Fruit fly (Drosophila melanogaster) whole organism, embryonic: Measurements from ENCODE around the gene Ant2.
A peak's percentile ranks its signal among the peaks of the same experiment; 100 is the strongest.

Source experiments
- B-H1 ChIP-seq: fragments of 200-800 bp; sonication (Bioruptor generic); IDR thresholded peaks from 3 replicates; pipeline ENCODE4 v1.3.6; 2022; ENCODE audit warnings: missing biosample characterization, missing genetic modification characterization
- BtbVII ChIP-seq: fragments of 200-800 bp; sonication (Bioruptor generic); optimal IDR thresholded peaks from 3 replicates; lab custom pipeline; 2017; ENCODE audit warnings: missing biosample characterization, mild to moderate bottlenecking, missing genetic modification characterization
- CG11247 ChIP-seq: fragments of 200-800 bp; sonication (Bioruptor generic); IDR thresholded peaks from 2 replicates; pipeline ENCODE4 v1.3.6; 2022; ENCODE audit warnings: missing biosample characterization, missing genetic modification characterization
- CG11398 ChIP-seq: fragments of 200-800 bp; sonication (Bioruptor generic); optimal IDR thresholded peaks from 2 replicates; lab custom pipeline; 2016; ENCODE audit warnings: missing biosample characterization, missing genetic modification characterization
- CG12104 ChIP-seq: fragments of 200-800 bp; sonication (Bioruptor generic); optimal IDR thresholded peaks from 3 replicates; lab custom pipeline; 2016; ENCODE audit warnings: missing biosample characterization, missing genetic modification characterization
- CG12155 ChIP-seq: fragments of 200-800 bp; sonication (Bioruptor generic); optimal IDR thresholded peaks from 3 replicates; lab custom pipeline; 2016; ENCODE audit warnings: missing biosample characterization, missing genetic modification characterization
- CG12299 ChIP-seq: fragments of 200-800 bp; sonication (Bioruptor generic); optimal IDR thresholded peaks from 2 replicates; lab custom pipeline; 2018; ENCODE audit warnings: missing biosample characterization, mild to moderate bottlenecking, missing genetic modification characterization
- CG13287 ChIP-seq: fragments of 200-800 bp; sonication (Bioruptor generic); IDR thresholded peaks from 2 replicates; pipeline ENCODE4 v1.3.6; 2022; ENCODE audit warnings: missing biosample characterization, missing genetic modification characterization; ENCODE audit not compliant: partially characterized antibody
- CG15696 ChIP-seq: fragments of 200-800 bp; sonication (Bioruptor generic); optimal IDR thresholded peaks from 2 replicates; lab custom pipeline; 2019; ENCODE audit warnings: missing biosample characterization, mild to moderate bottlenecking, missing genetic modification characterization, moderate library complexity
- CG30431 ChIP-seq: fragments of 200-800 bp; sonication (Bioruptor generic); optimal IDR thresholded peaks from 2 replicates; lab custom pipeline; 2017; ENCODE audit warnings: missing biosample characterization, missing genetic modification characterization
- CG3163 ChIP-seq: fragments of 200-800 bp; sonication (Bioruptor generic); optimal IDR thresholded peaks from 3 replicates; lab custom pipeline; 2016; ENCODE audit warnings: missing biosample characterization, missing genetic modification characterization
- CG32767 ChIP-seq: fragments of 200-800 bp; sonication (Bioruptor generic); IDR thresholded peaks from 2 replicates; pipeline ENCODE4 v1.3.6; 2022; ENCODE audit warnings: missing biosample characterization, missing genetic modification characterization
- CG4360 ChIP-seq: fragments of 200-800 bp; sonication (Bioruptor generic); IDR thresholded peaks from 2 replicates; pipeline ENCODE4 v1.3.6; 2022; ENCODE audit warnings: missing biosample characterization, missing genetic modification characterization
- CG4617 ChIP-seq: fragments of 200-800 bp; sonication (Bioruptor generic); optimal IDR thresholded peaks from 3 replicates; lab custom pipeline; 2016; ENCODE audit warnings: missing biosample characterization, missing genetic modification characterization, borderline replicate concordance
- CG6254 ChIP-seq: fragments of 200-800 bp; sonication (Bioruptor generic); optimal IDR thresholded peaks from 3 replicates; lab custom pipeline; 2017; ENCODE audit warnings: mild to moderate bottlenecking, missing biosample characterization, missing genetic modification reagents, missing genetic modification characterization
- CG7357 ChIP-seq: fragments of 200-800 bp; sonication (Bioruptor generic); IDR thresholded peaks from 3 replicates; pipeline ENCODE4 v1.3.6; 2022; ENCODE audit warnings: missing biosample characterization, missing genetic modification characterization
- CG7786 ChIP-seq: fragments of 200-800 bp; sonication (Bioruptor generic); optimal IDR thresholded peaks from 2 replicates; lab custom pipeline; 2016; ENCODE audit warnings: missing biosample characterization, missing genetic modification characterization
- CG8765 ChIP-seq: fragments of 200-800 bp; sonication (Bioruptor generic); IDR thresholded peaks from 2 replicates; pipeline ENCODE4 v1.3.6; 2022; ENCODE audit warnings: missing biosample characterization, missing genetic modification characterization
- Camta ChIP-seq: fragments of 200-800 bp; sonication (Bioruptor generic); optimal IDR thresholded peaks from 2 replicates; lab custom pipeline; 2016; ENCODE audit warnings: missing biosample characterization, missing genetic modification characterization
- CkIIα-i1 ChIP-seq: fragments of 200-800 bp; sonication (Bioruptor generic); IDR thresholded peaks from 2 replicates; pipeline ENCODE4 v1.3.6; 2022; ENCODE audit warnings: missing biosample characterization, missing genetic modification characterization
- Dfd ChIP-seq, 2 experiments: fragments of >200 bp; optimal IDR thresholded peaks; 2 replicates each; lab custom pipeline; 2017; ENCODE audit warnings: missing biosample characterization in 2 of 2, missing genetic modification characterization in 2 of 2
- E2f1 ChIP-seq: fragments of 200-800 bp; sonication (Bioruptor generic); IDR thresholded peaks from 2 replicates; pipeline ENCODE4 v1.3.6; 2022; ENCODE audit warnings: missing biosample characterization, missing genetic modification characterization
- Ets65A ChIP-seq: fragments of 200-800 bp; sonication (Bioruptor generic); peaks from one replicate; lab custom pipeline; 2016; ENCODE audit warnings: missing biosample characterization, missing genetic modification characterization
- Ets97D ChIP-seq: fragments of 200-800 bp; sonication (Bioruptor generic); optimal IDR thresholded peaks from 3 replicates; lab custom pipeline; 2016; ENCODE audit warnings: missing biosample characterization, missing genetic modification characterization
- GATAe ChIP-seq: fragments of 200-800 bp; sonication (Bioruptor generic); conservative IDR thresholded peaks from 2 replicates; pipeline ENCODE4 v1.3.6; 2022; ENCODE audit warnings: missing biosample characterization, missing genetic modification characterization
- Gsc ChIP-seq: fragments of 200-800 bp; sonication (Bioruptor generic); IDR thresholded peaks from 2 replicates; pipeline ENCODE4 v1.3.6; 2022; ENCODE audit warnings: missing biosample characterization, missing genetic modification characterization
- HLH3B ChIP-seq: fragments of 200-800 bp; sonication (Bioruptor generic); IDR thresholded peaks from 2 replicates; pipeline ENCODE4 v1.3.6; 2022; ENCODE audit warnings: missing biosample characterization, missing genetic modification characterization
- HLHmδ ChIP-seq: fragments of 200-800 bp; sonication (Bioruptor generic); optimal IDR thresholded peaks from 2 replicates; lab custom pipeline; 2018; ENCODE audit warnings: missing biosample characterization, mild to moderate bottlenecking, missing genetic modification characterization, moderate library complexity
- Hey ChIP-seq: fragments of 200-800 bp; sonication (Bioruptor generic); optimal IDR thresholded peaks from 3 replicates; lab custom pipeline; 2018; ENCODE audit warnings: missing biosample characterization, mild to moderate bottlenecking, missing genetic modification characterization
- Lhr ChIP-seq: fragments of 200-800 bp; sonication (Bioruptor generic); optimal IDR thresholded peaks from 3 replicates; lab custom pipeline; 2017; ENCODE audit warnings: mild to moderate bottlenecking, missing biosample characterization, missing genetic modification reagents, missing genetic modification characterization
- Nf-YC ChIP-seq: fragments of 200-800 bp; optimal IDR thresholded peaks from 3 replicates; lab custom pipeline; 2019; ENCODE audit warnings: missing biosample characterization, mild to moderate bottlenecking, missing genetic modification characterization, moderate library complexity
- Xrp1 ChIP-seq: fragments of 200-800 bp; sonication (Bioruptor generic); IDR thresholded peaks from 2 replicates; pipeline ENCODE4 v1.3.6; 2022; ENCODE audit warnings: missing biosample characterization, missing genetic modification characterization
- ara ChIP-seq: fragments of 200-800 bp; sonication (Bioruptor generic); IDR thresholded peaks from 2 replicates; pipeline ENCODE4 v1.3.6; 2022; ENCODE audit warnings: missing biosample characterization, missing genetic modification characterization
- bab2 ChIP-seq: fragments of 200-800 bp; sonication (Bioruptor generic); optimal IDR thresholded peaks from 2 replicates; lab custom pipeline; 2016; ENCODE audit warnings: missing biosample characterization, missing genetic modification characterization
- dpn ChIP-seq, 2 experiments: fragments of 200-800 bp; sonication (Bioruptor generic); optimal IDR thresholded peaks; 3 replicates each; lab custom pipeline; 2016; ENCODE audit warnings: missing biosample characterization in 2 of 2, missing genetic modification characterization in 2 of 2
- emc ChIP-seq: fragments of 200-800 bp; sonication (Bioruptor generic); optimal IDR thresholded peaks from 2 replicates; lab custom pipeline; 2016; ENCODE audit warnings: missing biosample characterization, missing genetic modification characterization
- ftz-f1 ChIP-seq: fragments of 200-800 bp; sonication (Bioruptor generic); optimal IDR thresholded peaks from 2 replicates; lab custom pipeline; 2016; ENCODE audit warnings: missing biosample characterization, missing genetic modification characterization
- gro ChIP-seq: fragments of 200-800 bp; sonication (Bioruptor generic); optimal IDR thresholded peaks from 2 replicates; lab custom pipeline; 2016; ENCODE audit warnings: missing biosample characterization, missing genetic modification characterization
- jigr1 ChIP-seq: fragments of 200-800 bp; sonication (Bioruptor generic); IDR thresholded peaks from 3 replicates; pipeline ENCODE4 v1.3.6; 2022; ENCODE audit warnings: missing biosample characterization, missing genetic modification characterization
- kni ChIP-seq: fragments of 200-800 bp; sonication (Bioruptor generic); optimal IDR thresholded peaks from 3 replicates; lab custom pipeline; 2017; ENCODE audit warnings: mild to moderate bottlenecking, missing biosample characterization, missing genetic modification reagents, missing genetic modification characterization
- lov ChIP-seq, 2 experiments: fragments of 200-800 bp in 1 of 2; fragments of >200 bp in 1 of 2; sonication (Bioruptor generic) in 1 of 2; IDR thresholded peaks in 1 of 2; optimal IDR thresholded peaks in 1 of 2; 2 replicates in 1 of 2; 3 replicates in 1 of 2; pipeline versions ENCODE4 v1.3.6 to Lab custom; 2017 to 2022; ENCODE audit warnings: missing biosample characterization in 1 of 2, missing genetic modification characterization in 1 of 2
- pb ChIP-seq: fragments of 200-800 bp; sonication (Bioruptor generic); optimal IDR thresholded peaks from 3 replicates; lab custom pipeline; 2016; ENCODE audit warnings: missing biosample characterization, missing genetic modification characterization
- ranshi ChIP-seq: fragments of 200-800 bp; sonication (Bioruptor generic); IDR thresholded peaks from 2 replicates; pipeline ENCODE4 v1.3.6; 2022; ENCODE audit warnings: missing biosample characterization, missing genetic modification characterization
- sisA ChIP-seq: fragments of 200-800 bp; sonication (Bioruptor generic); IDR thresholded peaks from 2 replicates; pipeline ENCODE4 v1.3.6; 2022; ENCODE audit warnings: missing biosample characterization, missing genetic modification characterization
- sna ChIP-seq: fragments of 200-800 bp; sonication (Bioruptor generic); IDR thresholded peaks from 2 replicates; pipeline ENCODE4 v1.3.6; 2022; ENCODE audit warnings: missing biosample characterization, missing genetic modification characterization; ENCODE audit not compliant: partially characterized antibody
- sob ChIP-seq: fragments of 200-800 bp; sonication (Bioruptor generic); IDR thresholded peaks from 2 replicates; pipeline ENCODE4 v1.3.6; 2022; ENCODE audit warnings: missing biosample characterization, missing genetic modification characterization
- tin ChIP-seq: fragments of 200-800 bp; sonication (Bioruptor generic); optimal IDR thresholded peaks from 3 replicates; lab custom pipeline; 2016; ENCODE audit warnings: missing biosample characterization, missing genetic modification characterization
- ttk ChIP-seq: fragments of 200-800 bp; sonication (Bioruptor generic); IDR thresholded peaks from 2 replicates; pipeline ENCODE4 v2.1.2; 2022; ENCODE audit warnings: missing biosample characterization, missing genetic modification characterization
- vfl ChIP-seq: fragments of 200-800 bp; sonication (Bioruptor generic); optimal IDR thresholded peaks from 2 replicates; lab custom pipeline; 2016; ENCODE audit warnings: missing biosample characterization, missing genetic modification characterization
- vnd ChIP-seq: fragments of 200-800 bp; sonication (Bioruptor generic); IDR thresholded peaks from 3 replicates; pipeline ENCODE4 v1.3.6; 2022; ENCODE audit warnings: missing biosample characterization, missing genetic modification characterization; ENCODE audit not compliant: partially characterized antibody

Ant2 gene

DNA sequence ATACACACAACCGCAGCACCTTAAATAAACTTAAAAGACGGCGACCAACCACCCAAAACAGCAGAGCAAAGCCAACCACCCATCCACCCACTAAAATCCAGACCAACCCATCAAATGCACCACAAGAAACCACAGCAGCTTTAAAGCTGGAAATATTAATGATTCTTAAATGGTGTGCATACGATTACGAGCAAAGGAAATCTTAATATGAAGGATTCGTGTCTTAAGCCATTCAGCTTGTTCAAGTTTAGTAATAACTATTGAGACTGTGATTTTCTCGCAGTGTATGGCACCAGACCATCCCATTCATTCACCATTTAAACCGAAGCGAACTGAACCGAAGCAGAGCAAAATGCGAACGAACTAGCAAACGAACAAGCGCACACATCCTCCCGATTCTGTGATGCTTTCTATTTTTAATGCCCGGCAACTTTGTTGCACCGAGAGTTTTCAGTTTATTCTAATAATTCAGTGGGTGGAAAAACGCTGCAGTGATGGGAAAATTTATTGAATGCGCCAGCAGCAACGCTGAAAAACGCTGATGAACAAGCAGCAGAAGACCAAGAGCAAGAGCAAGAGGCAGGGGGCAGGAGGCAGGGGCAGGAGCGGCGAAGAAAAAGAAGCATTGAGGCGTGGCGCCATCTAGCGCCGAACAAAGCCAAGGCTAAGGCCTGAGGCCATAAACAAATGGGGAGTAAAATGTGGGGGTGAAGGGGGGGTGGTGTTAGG is 49.1 kb downstream of the Ant2 start (continued):
- TF ChIP-seq bab2 (GFP tag; lab: Kevin White, UChicago), result peak; percentile 90
- TF ChIP-seq jigr1 (GFP tag; lab: Robert Waterston, UW), result peak; percentile 71
- no peak for TF ChIP-seq sna (GFP tag; lab: Robert Waterston, UW)
- TF ChIP-seq ara (GFP tag; lab: Robert Waterston, UW), result peak; percentile 89
- no peak for TF ChIP-seq CG13287 (GFP tag; lab: Robert Waterston, UW)
- TF ChIP-seq Lhr (GFP tag; lab: Kevin White, UChicago), result peak; percentile 68
- TF ChIP-seq CG30431, result peak; percentile 80
- TF ChIP-seq vfl (GFP tag; lab: Kevin White, UChicago), result no peak
- peak; percentile 30 for TF ChIP-seq Hey (tag; lab: Kevin White, UChicago)
- TF ChIP-seq sob (GFP tag; lab: Robert Waterston, UW), result peak; percentile 87
- peak; percentile 70 for TF ChIP-seq Camta (GFP tag; lab: Kevin White, UChicago)
- no peak; the same call in 1 of the 2 replicates for TF ChIP-seq Gsc
- peak; percentile 59; the same call in 1 of the 2 replicates for TF ChIP-seq CG8765 (GFP tag; lab: Robert Waterston, UW)
- TF ChIP-seq CG4617 (GFP tag; lab: Kevin White, UChicago), result no peak
- peak; percentile 72 for TF ChIP-seq CG7357 (GFP tag; lab: Robert Waterston, UW)
- TF ChIP-seq Dfd (GFP tag; optimal IDR thresholded peaks at IDR 0.05; lab: Kevin White, UChicago), result no peak
- peak; percentile 70 for TF ChIP-seq CG3163 (GFP tag; lab: Kevin White, UChicago)
- peak; percentile 89 for TF ChIP-seq CG7786 (GFP tag; lab: Kevin White, UChicago)
- peak; percentile 85 for TF ChIP-seq E2f1
- peak; percentile 90 for TF ChIP-seq ttk (GFP tag; lab: Robert Waterston, UW)
- no peak for TF ChIP-seq HLHmδ (GFP tag; lab: Kevin White, UChicago)
- peak; percentile 77 for TF ChIP-seq BtbVII (GFP tag; lab: Kevin White, UChicago)
- TF ChIP-seq emc (GFP tag; lab: Kevin White, UChicago), result peak; percentile 51
- peak; percentile 97 for TF ChIP-seq Ets65A (GFP tag; lab: Kevin White, UChicago)
- TF ChIP-seq CG11398, result peak; percentile 83
- TF ChIP-seq ranshi, result peak; percentile 82; the same call in 1 of the 2 replicates
- peak; percentile 22; the same call in 1 of the 2 replicates for TF ChIP-seq CkIIα-i1 (GFP tag; lab: Robert Waterston, UW)
- TF ChIP-seq CG15696 (tag; lab: Kevin White, UChicago), result no peak
- TF ChIP-seq HLH3B (GFP tag; lab: Robert Waterston, UW), result peak; percentile 90
- TF ChIP-seq Ets97D (GFP tag; lab: Kevin White, UChicago), result peak; percentile 56
- peak; percentile 79 for TF ChIP-seq CG32767
- TF ChIP-seq vnd (GFP tag; lab: Robert Waterston, UW), result no peak
- peak; percentile 78 for TF ChIP-seq CG11247 (GFP tag; lab: Robert Waterston, UW)
- TF ChIP-seq lov (optimal IDR thresholded peaks at IDR 0.05; lab: Kevin White, UChicago), result no peak
- TF ChIP-seq lov (GFP tag; IDR thresholded peaks at IDR 0.05; lab: Robert Waterston, UW), result peak; percentile 77; the same call in 2 of the 3 replicates
- TF ChIP-seq B-H1 (GFP tag; lab: Robert Waterston, UW), result peak; percentile 81
- peak; percentile 91 for TF ChIP-seq sisA (GFP tag; lab: Robert Waterston, UW)
- TF ChIP-seq tin (GFP tag; lab: Kevin White, UChicago), result peak; percentile 70
- TF ChIP-seq CG12104 (GFP tag; lab: Kevin White, UChicago), result no peak
- no peak for TF ChIP-seq GATAe (GFP tag; lab: Robert Waterston, UW)
- TF ChIP-seq CG12155 (GFP tag; lab: Kevin White, UChicago), result peak; percentile 50
- peak; percentile 69 for TF ChIP-seq CG12299
- peak; percentile 66 to 76 for TF ChIP-seq dpn (GFP tag; optimal IDR thresholded peaks at IDR 0.05; lab: Kevin White, UChicago)
- peak; percentile 79 for TF ChIP-seq CG6254 (GFP tag; lab: Kevin White, UChicago)
- peak; percentile 54 for TF ChIP-seq Nf-YC (tag; lab: Kevin White, UChicago)
- TF ChIP-seq ftz-f1 (GFP tag; lab: Kevin White, UChicago), result no peak
- TF ChIP-seq pb (GFP tag; lab: Kevin White, UChicago), result peak; percentile 88
- TF ChIP-seq Xrp1, result peak; percentile 90
- peak; percentile 68 for TF ChIP-seq gro (GFP tag; lab: Kevin White, UChicago)
- 0 out of 2 replicates have a peak, but pooled peaks have one; percentile 54 for TF ChIP-seq CG4360 (GFP tag; lab: Robert Waterston, UW)
- TF ChIP-seq kni (GFP tag; lab: Kevin White, UChicago), result peak; percentile 23
